Fruit fly (Drosophila melanogaster) whole organism, embryonic: ENCODE measurements around the gene Smox.

ENCODE experiments used
- ATbp ChIP-seq: fragments of 200-800 bp; sonication (Bioruptor generic); optimal IDR thresholded peaks from 2 replicates; lab custom pipeline; 2017; ENCODE audit warnings: missing biosample characterization, mild to moderate bottlenecking, missing genetic modification characterization, missing genetic modification reagents
- Antp ChIP-seq: fragments of 200-800 bp; sonication (Bioruptor generic); optimal IDR thresholded peaks from 3 replicates; lab custom pipeline; 2016; ENCODE audit warnings: missing biosample characterization, missing genetic modification characterization
- Bdp1 ChIP-seq: fragments of 200-800 bp; sonication (Bioruptor generic); optimal IDR thresholded peaks from 3 replicates; lab custom pipeline; 2016; ENCODE audit warnings: missing biosample characterization, missing genetic modification characterization
- CG1024 ChIP-seq: fragments of 200-800 bp; sonication (Bioruptor generic); IDR thresholded peaks from 2 replicates; pipeline ENCODE4 v1.3.6; 2022; ENCODE audit warnings: missing biosample characterization, missing genetic modification characterization
- CG11560 ChIP-seq: fragments of 200-800 bp; sonication (Bioruptor generic); IDR thresholded peaks from 3 replicates; pipeline ENCODE4 v1.3.6; 2022; ENCODE audit warnings: missing biosample characterization, missing genetic modification characterization
- CG13123 ChIP-seq: fragments of 200-800 bp; sonication (Bioruptor generic); optimal IDR thresholded peaks from 2 replicates; lab custom pipeline; 2016; ENCODE audit warnings: missing biosample characterization, missing genetic modification characterization
- CG17612 ChIP-seq: fragments of 200-800 bp; sonication (Bioruptor generic); IDR thresholded peaks from 2 replicates; pipeline ENCODE4 v1.3.6; 2022; ENCODE audit warnings: missing biosample characterization, missing genetic modification characterization
- CG17912 ChIP-seq: fragments of 200-800 bp; sonication (Bioruptor generic); optimal IDR thresholded peaks from 2 replicates; lab custom pipeline; 2018; ENCODE audit warnings: missing biosample characterization, mild to moderate bottlenecking, missing genetic modification characterization
- CG2712 ChIP-seq: fragments of 200-800 bp; optimal IDR thresholded peaks from 3 replicates; lab custom pipeline; 2019; ENCODE audit warnings: missing biosample characterization, mild to moderate bottlenecking, missing genetic modification characterization, moderate library complexity
- CG2875 ChIP-seq: fragments of 200-800 bp; sonication (Bioruptor generic); optimal IDR thresholded peaks from 2 replicates; lab custom pipeline; 2017; ENCODE audit warnings: missing biosample characterization, mild to moderate bottlenecking, missing genetic modification characterization, missing genetic modification reagents
- CG30403 ChIP-seq: fragments of 200-800 bp; sonication (Bioruptor generic); optimal IDR thresholded peaks from 3 replicates; lab custom pipeline; 2016; ENCODE audit warnings: missing biosample characterization, missing genetic modification characterization
- CG3726 ChIP-seq: fragments of 200-800 bp; sonication (Bioruptor generic); IDR thresholded peaks from 3 replicates; pipeline ENCODE4, ENCODE4 v1.3.6; 2022; ENCODE audit warnings: missing biosample characterization, missing genetic modification characterization
- CG4404 ChIP-seq: fragments of 200-800 bp; sonication (Bioruptor generic); IDR thresholded peaks from 2 replicates; pipeline ENCODE4 v1.3.6; 2022; ENCODE audit warnings: missing biosample characterization, missing genetic modification characterization
- CG6272 ChIP-seq: fragments of 200-800 bp; sonication (Bioruptor generic); IDR thresholded peaks from 2 replicates; pipeline ENCODE4 v1.3.6; 2022; ENCODE audit warnings: missing biosample characterization, missing genetic modification characterization
- CG6791 ChIP-seq: fragments of 200-800 bp; sonication (Bioruptor generic); IDR thresholded peaks from 3 replicates; pipeline ENCODE4 v1.3.6; 2022; ENCODE audit warnings: missing biosample characterization, missing genetic modification characterization; ENCODE audit not compliant: partially characterized antibody
- CG6813 ChIP-seq: fragments of 200-800 bp; sonication (Bioruptor generic); optimal IDR thresholded peaks from 2 replicates; lab custom pipeline; 2017; ENCODE audit warnings: missing biosample characterization, missing genetic modification characterization, mild to moderate bottlenecking, moderate library complexity, missing genetic modification reagents
- CG6854 ChIP-seq: fragments of 200-800 bp; sonication (Bioruptor generic); optimal IDR thresholded peaks from 3 replicates; lab custom pipeline; 2017; ENCODE audit warnings: missing biosample characterization, mild to moderate bottlenecking, missing genetic modification characterization
- CG7271 ChIP-seq: fragments of 200-800 bp; sonication (Bioruptor generic); optimal IDR thresholded peaks from 2 replicates; lab custom pipeline; 2018; ENCODE audit warnings: missing biosample characterization, mild to moderate bottlenecking, missing genetic modification characterization, moderate library complexity
- CG7357 ChIP-seq: fragments of 200-800 bp; sonication (Bioruptor generic); IDR thresholded peaks from 3 replicates; pipeline ENCODE4 v1.3.6; 2022; ENCODE audit warnings: missing biosample characterization, missing genetic modification characterization
- CG9932 ChIP-seq: fragments of 200-800 bp; sonication (Bioruptor generic); IDR thresholded peaks from 2 replicates; pipeline ENCODE4 v1.3.6; 2022; ENCODE audit warnings: missing biosample characterization, missing genetic modification characterization
- Dbx ChIP-seq: fragments of 200-800 bp; sonication (Bioruptor generic); IDR thresholded peaks from 3 replicates; pipeline ENCODE4 v1.3.6; 2022; ENCODE audit warnings: missing biosample characterization, missing genetic modification characterization
- Dek ChIP-seq: fragments of 200-800 bp; sonication (Bioruptor generic); optimal IDR thresholded peaks from 3 replicates; lab custom pipeline; 2019; ENCODE audit warnings: missing biosample characterization, mild to moderate bottlenecking, missing genetic modification characterization, moderate library complexity
- Dfd ChIP-seq, 2 experiments: fragments of >200 bp; optimal IDR thresholded peaks; 2 replicates each; lab custom pipeline; 2017; ENCODE audit warnings: missing biosample characterization in 2 of 2, missing genetic modification characterization in 2 of 2
- Drgx ChIP-seq: fragments of 200-800 bp; sonication (Bioruptor generic); IDR thresholded peaks from 2 replicates; pipeline ENCODE4 v1.3.6; 2022; ENCODE audit warnings: missing biosample characterization, missing genetic modification characterization
- Fer3 ChIP-seq: fragments of 200-800 bp; sonication (Bioruptor generic); optimal IDR thresholded peaks from 2 replicates; lab custom pipeline; 2018; ENCODE audit warnings: missing biosample characterization, mild to moderate bottlenecking, missing genetic modification characterization, moderate library complexity
- Gsc ChIP-seq: fragments of 200-800 bp; sonication (Bioruptor generic); IDR thresholded peaks from 2 replicates; pipeline ENCODE4 v1.3.6; 2022; ENCODE audit warnings: missing biosample characterization, missing genetic modification characterization
- Gug ChIP-seq: fragments of 200-800 bp; sonication (Bioruptor generic); IDR thresholded peaks from 4 replicates; pipeline ENCODE4 v1.3.6; 2022; ENCODE audit warnings: missing biosample characterization, missing genetic modification characterization
- HHEX ChIP-seq: fragments of 200-800 bp; sonication (Bioruptor generic); optimal IDR thresholded peaks from 3 replicates; lab custom pipeline; 2017; ENCODE audit warnings: missing biosample characterization, mild to moderate bottlenecking, missing genetic modification characterization, missing genetic modification reagents
- HmgD ChIP-seq: fragments of 200-800 bp; sonication (Bioruptor generic); optimal IDR thresholded peaks from 3 replicates; lab custom pipeline; 2016; ENCODE audit warnings: missing biosample characterization, missing genetic modification characterization
- Lpt ChIP-seq: fragments of >200 bp; optimal IDR thresholded peaks from 2 replicates; lab custom pipeline; 2018; ENCODE audit warnings: missing biosample characterization, missing genetic modification characterization
- Myb ChIP-seq: fragments of 200-800 bp; sonication (Bioruptor generic); optimal IDR thresholded peaks from 2 replicates; lab custom pipeline; 2016; ENCODE audit warnings: missing biosample characterization, missing genetic modification characterization
- PHDP ChIP-seq: fragments of 200-800 bp; sonication (Bioruptor generic); optimal IDR thresholded peaks from 3 replicates; lab custom pipeline; 2018; ENCODE audit warnings: missing biosample characterization, mild to moderate bottlenecking, missing genetic modification characterization, moderate library complexity
- Side ChIP-seq: fragments of 200-800 bp; sonication (Bioruptor generic); optimal IDR thresholded peaks from 2 replicates; lab custom pipeline; 2016; ENCODE audit warnings: missing biosample characterization, missing genetic modification characterization
- Spps ChIP-seq: fragments of 200-800 bp; sonication (Bioruptor generic); optimal IDR thresholded peaks from 2 replicates; lab custom pipeline; 2018; ENCODE audit warnings: missing biosample characterization, mild to moderate bottlenecking, missing genetic modification characterization
- Trl ChIP-seq, 3 experiments: fragments of >200 bp in 2 of 3; fragments of 200-800 bp in 1 of 3; sonication (Bioruptor generic) in 1 of 3; optimal IDR thresholded peaks; 2 replicates in 1 of 3; 3 replicates in 2 of 3; lab custom pipeline; 2016 to 2017; ENCODE audit warnings: missing biosample characterization in 1 of 3, missing genetic modification characterization in 1 of 3
- YL-1 ChIP-seq: fragments of 200-800 bp; sonication (Bioruptor generic); optimal IDR thresholded peaks from 3 replicates; lab custom pipeline; 2017; ENCODE audit warnings: missing biosample characterization, mild to moderate bottlenecking, missing genetic modification characterization
- az2 ChIP-seq: fragments of 200-800 bp; sonication (Bioruptor generic); optimal IDR thresholded peaks from 3 replicates; lab custom pipeline; 2016; ENCODE audit warnings: missing biosample characterization, missing genetic modification characterization
- bsh ChIP-seq, 2 experiments: fragments of 200-800 bp; sonication (Bioruptor generic); optimal IDR thresholded peaks; 2 replicates each; lab custom pipeline; 2017 to 2018; ENCODE audit warnings: mild to moderate bottlenecking in 2 of 2, missing biosample characterization in 2 of 2, missing genetic modification characterization in 2 of 2, moderate library complexity in 1 of 2
- cwo ChIP-seq: fragments of 200-800 bp; sonication (Bioruptor generic); optimal IDR thresholded peaks from 3 replicates; lab custom pipeline; 2017; ENCODE audit warnings: missing biosample characterization, missing genetic modification characterization, mild to moderate bottlenecking, moderate library complexity, missing genetic modification reagents
- esg ChIP-seq: fragments of 200-800 bp; sonication (Bioruptor generic); conservative IDR thresholded peaks from 2 replicates; pipeline ENCODE4 v1.3.6; 2022; ENCODE audit warnings: missing biosample characterization, missing genetic modification characterization
- ewg ChIP-seq: fragments of 200-800 bp; sonication (Bioruptor generic); optimal IDR thresholded peaks from 3 replicates; lab custom pipeline; 2017; ENCODE audit warnings: mild to moderate bottlenecking, missing biosample characterization, missing genetic modification reagents, missing genetic modification characterization
- fd64A ChIP-seq: fragments of 200-800 bp; sonication (Bioruptor generic); optimal IDR thresholded peaks from 3 replicates; lab custom pipeline; 2018; ENCODE audit warnings: missing biosample characterization, mild to moderate bottlenecking, missing genetic modification characterization
- her ChIP-seq: fragments of 200-800 bp; sonication (Bioruptor generic); optimal IDR thresholded peaks from 2 replicates; lab custom pipeline; 2016; ENCODE audit warnings: missing biosample characterization, missing genetic modification characterization
- lola ChIP-seq, 3 experiments: fragments of >200 bp in 2 of 3; fragments of 200-800 bp in 1 of 3; sonication (Bioruptor generic) in 1 of 3; optimal IDR thresholded peaks; 2 replicates each; lab custom pipeline; 2017 to 2019; ENCODE audit warnings: missing biosample characterization in 3 of 3, missing genetic modification characterization in 3 of 3, mild to moderate bottlenecking in 1 of 3, moderate library complexity in 1 of 3
- nmo ChIP-seq: fragments of 200-800 bp; sonication (Bioruptor generic); optimal IDR thresholded peaks from 2 replicates; lab custom pipeline; 2018; ENCODE audit warnings: missing biosample characterization, mild to moderate bottlenecking, missing genetic modification characterization, moderate library complexity
- oc ChIP-seq: fragments of 200-800 bp; sonication (Bioruptor generic); optimal IDR thresholded peaks from 2 replicates; lab custom pipeline; 2018; ENCODE audit warnings: missing biosample characterization, mild to moderate bottlenecking, missing genetic modification characterization, moderate library complexity
- odd ChIP-seq: fragments of 200-800 bp; sonication (Bioruptor generic); optimal IDR thresholded peaks from 2 replicates; lab custom pipeline; 2017; ENCODE audit warnings: missing biosample characterization, mild to moderate bottlenecking, missing genetic modification characterization
- otp ChIP-seq: fragments of 200-800 bp; sonication (Bioruptor generic); IDR thresholded peaks from 3 replicates; pipeline ENCODE4, ENCODE4 v1.3.6; 2022; ENCODE audit warnings: missing biosample characterization, missing genetic modification characterization
- pfk ChIP-seq: fragments of 200-800 bp; sonication (Bioruptor generic); optimal IDR thresholded peaks from 2 replicates; lab custom pipeline; 2018; ENCODE audit warnings: missing biosample characterization, mild to moderate bottlenecking, missing genetic modification characterization, moderate library complexity
- sc ChIP-seq, 3 experiments: fragments of >200 bp in 2 of 3; fragments of 200-800 bp in 1 of 3; sonication (Bioruptor generic) in 1 of 3; optimal IDR thresholded peaks; 2 replicates in 2 of 3; 3 replicates in 1 of 3; lab custom pipeline; 2017; ENCODE audit warnings: mild to moderate bottlenecking in 1 of 3, missing biosample characterization in 1 of 3, missing genetic modification characterization in 1 of 3, missing genetic modification reagents in 1 of 3

The Smox gene

dm6 chrX:8125224-8125649, 16.8 kb downstream of the Smox start (continued):
- TF ChIP-seq HmgD (GFP tag; lab: Kevin White, UChicago) (no peak), otp (no peak), CG17912 (GFP tag; lab: Kevin White, UChicago) (no peak), Fer3 (tag; lab: Kevin White, UChicago) (no peak), CG6854 (GFP tag; lab: Kevin White, UChicago) (no peak), sc (optimal IDR thresholded peaks at IDR 0.05; lab: Kevin White, UChicago) (no peak), sc (GFP tag; optimal IDR thresholded peaks at IDR 0.05; lab: Kevin White, UChicago) (peak; percentile 40), CG6272 (0 out of 2 replicates have a peak, but pooled peaks have one; percentile 10), CG30403 (GFP tag; lab: Kevin White, UChicago) (peak; percentile 48), Gug (GFP tag; lab: Robert Waterston, UW) (peak; percentile 34; the same call in 1 of the 4 replicates), fd64A (GFP tag; lab: Kevin White, UChicago) (no peak), Dbx (GFP tag; lab: Robert Waterston, UW) (no peak), pfk (GFP tag; lab: Kevin White, UChicago) (no peak), Spps (no peak), oc (tag; lab: Kevin White, UChicago) (peak; percentile 45), az2 (peak; percentile 47), CG1024 (GFP tag; lab: Robert Waterston, UW) (no peak), CG11560 (tag; lab: Robert Waterston, UW) (no peak), CG4404 (GFP tag; lab: Robert Waterston, UW) (no peak), Myb (GFP tag; lab: Kevin White, UChicago) (no peak), Side (GFP tag; lab: Kevin White, UChicago) (no peak), YL-1 (GFP tag; lab: Kevin White, UChicago) (no peak), nmo (GFP tag; lab: Kevin White, UChicago) (peak; percentile 81), Trl (optimal IDR thresholded peaks at IDR 0.05; lab: Kevin White, UChicago) (no peak), Trl (GFP tag; optimal IDR thresholded peaks at IDR 0.05; lab: Kevin White, UChicago) (no peak), Dfd (GFP tag; optimal IDR thresholded peaks at IDR 0.05; lab: Kevin White, UChicago) (no peak), her (no peak), CG6813 (GFP tag; lab: Kevin White, UChicago) (peak; percentile 22), lola (GFP tag; optimal IDR thresholded peaks at IDR 0.05; lab: Kevin White, UChicago) (peak in 1 of 3 experiments; percentile 60), CG7271 (tag; lab: Kevin White, UChicago) (no peak), Gsc (GFP tag; lab: Robert Waterston, UW) (no peak), CG13123 (GFP tag; lab: Kevin White, UChicago) (no peak), Lpt (GFP tag; lab: Kevin White, UChicago) (no peak), CG7357 (GFP tag; lab: Robert Waterston, UW) (0 out of 3 replicates have a peak, but pooled peaks have one; percentile 29), CG6791 (GFP tag; lab: Robert Waterston, UW) (no peak), Antp (no peak), Dek (tag; lab: Kevin White, UChicago) (no peak), Drgx (peak; percentile 55), CG2875 (GFP tag; lab: Kevin White, UChicago) (peak; percentile 41), Bdp1 (GFP tag; lab: Kevin White, UChicago) (no peak), CG2712 (tag; lab: Kevin White, UChicago) (peak; percentile 77), CG17612 (no peak), cwo (GFP tag; lab: Kevin White, UChicago) (peak; percentile 4), bsh (GFP tag; optimal IDR thresholded peaks at IDR 0.05; lab: Kevin White, UChicago) (peak in 1 of 2 experiments; percentile 60), ewg (GFP tag; lab: Kevin White, UChicago) (peak; percentile 39), CG3726 (no peak), CG9932 (GFP tag; lab: Robert Waterston, UW) (no peak), odd (GFP tag; lab: Kevin White, UChicago) (peak; percentile 33), HHEX (GFP tag; lab: Kevin White, UChicago) (peak; percentile 26), esg (GFP tag; lab: Robert Waterston, UW) (0 out of 2 replicates have a peak, but pooled peaks have one; percentile 27), PHDP (tag; lab: Kevin White, UChicago) (peak; percentile 40), ATbp (GFP tag; lab: Kevin White, UChicago) (peak; percentile 53)
